Worm (Caenorhabditis elegans) whole organism, early embryonic: Measurements from ENCODE around the gene pptr-2.

Experiments
- B0310.2 ChIP-seq: sonication (generic microtip); optimal IDR thresholded peaks from 2 replicates; lab custom pipeline; 2016; ENCODE audit warnings: mild to moderate bottlenecking, missing genetic modification characterization, missing compliant biosample characterization
- aly-1 ChIP-seq: sonication (generic microtip); optimal IDR thresholded peaks from 2 replicates; lab custom pipeline; 2016; ENCODE audit warnings: missing genetic modification characterization, missing compliant biosample characterization
- ama-1 ChIP-seq: fragments of 150-350 bp; optimal IDR thresholded peaks from 2 replicates; lab custom pipeline; 2014
- ceh-13 ChIP-seq: fragments of 200-800 bp; sonication (Bioruptor generic); optimal IDR thresholded peaks from 2 replicates; lab custom pipeline; 2018; ENCODE audit warnings: mild to moderate bottlenecking, missing genetic modification characterization, missing compliant biosample characterization
- ceh-36 ChIP-seq: sonication (generic microtip); optimal IDR thresholded peaks from 2 replicates; lab custom pipeline; 2016; ENCODE audit warnings: missing genetic modification characterization, inconsistent platforms, missing compliant biosample characterization
- ets-7 ChIP-seq: sonication (generic microtip); optimal IDR thresholded peaks from 2 replicates; lab custom pipeline; 2016; ENCODE audit warnings: missing genotype, missing genetic modification characterization, missing compliant biosample characterization
- flt-1 ChIP-seq: fragments of 200-800 bp; sonication (Bioruptor generic); IDR thresholded peaks from 2 replicates; pipeline ENCODE4 v1.3.6; 2022; ENCODE audit warnings: missing genetic modification characterization, missing compliant biosample characterization
- hmbx-1 ChIP-seq: sonication (generic microtip); optimal IDR thresholded peaks from 2 replicates; lab custom pipeline; 2016; ENCODE audit warnings: mild to moderate bottlenecking, missing genetic modification characterization, missing compliant biosample characterization
- hmg-4 ChIP-seq: fragments of 200-800 bp; sonication (Bioruptor generic); optimal IDR thresholded peaks from 2 replicates; lab custom pipeline; 2018; ENCODE audit warnings: mild to moderate bottlenecking, missing genetic modification characterization, missing compliant biosample characterization
- hnd-1 ChIP-seq: sonication (generic microtip); optimal IDR thresholded peaks from 2 replicates; lab custom pipeline; 2016; ENCODE audit warnings: missing genetic modification characterization, missing compliant biosample characterization
- pes-1 ChIP-seq: fragments of 200-800 bp; sonication (Bioruptor generic); IDR thresholded peaks from 2 replicates; pipeline ENCODE4 v1.3.6; 2022; ENCODE audit warnings: missing genetic modification reagents, missing genetic modification characterization, missing compliant biosample characterization
- scrt-1 ChIP-seq: fragments of 200-800 bp; sonication (Bioruptor generic); IDR thresholded peaks from 2 replicates; pipeline ENCODE4 v1.3.6; 2022; ENCODE audit warnings: missing genetic modification characterization, missing compliant biosample characterization
- tbx-11 ChIP-seq: fragments of 200-800 bp; sonication (Bioruptor generic); IDR thresholded peaks from 2 replicates; pipeline ENCODE4 v1.3.6; 2022; ENCODE audit warnings: missing genetic modification characterization, missing compliant biosample characterization
- tbx-37 ChIP-seq: fragments of 200-800 bp; sonication (Bioruptor generic); conservative IDR thresholded peaks from 2 replicates; pipeline ENCODE4 v1.3.6; 2022; ENCODE audit warnings: missing genetic modification reagents, missing genetic modification characterization, missing compliant biosample characterization

DNA sequence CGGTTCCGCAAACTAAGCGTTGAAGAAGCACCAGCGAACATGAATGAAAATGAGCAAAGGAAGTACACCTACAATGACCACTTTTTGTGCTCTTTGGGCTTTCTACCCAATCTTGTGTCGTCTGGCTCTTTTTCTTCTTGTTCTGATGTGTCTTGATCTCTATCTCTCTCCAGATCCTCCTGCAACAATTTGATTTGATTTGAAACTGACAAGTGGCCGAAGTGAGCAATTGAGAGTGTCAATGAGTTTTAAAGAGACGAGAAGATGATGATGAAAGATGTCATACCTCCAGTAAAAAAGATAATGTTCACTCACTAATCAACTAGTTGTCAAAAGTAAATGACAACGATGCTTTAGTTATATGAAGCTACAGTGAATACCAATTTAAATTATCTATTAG, at the start of gene pptr-2:
- TF ChIP-seq hmbx-1 (tag; lab: Kevin White, UChicago) (no peak), scrt-1 (no peak), ets-7 (no peak), ceh-36 (tag; lab: Kevin White, UChicago) (no peak), aly-1 (tag; lab: Kevin White, UChicago) (no peak), ama-1 (lab: Kevin White, UChicago) (no peak), hmg-4 (no peak), tbx-11 (GFP tag; lab: Robert Waterston, UW) (no peak), hnd-1 (no peak), B0310.2 (tag; lab: Kevin White, UChicago) (no peak), pes-1 (GFP tag; lab: Robert Waterston, UW) (no peak), ceh-13 (no peak), flt-1 (no peak), tbx-37 (no peak)
